Fruit fly (Drosophila melanogaster): Measurements from ENCODE around the gene CG1368.
A peak's percentile ranks its signal among the peaks of the same experiment; 100 is the strongest.

CG1368 gene

dm6 chrX:14213509-14214154 lies 39.1 kb downstream of the CG1368 start (continued):
- peak; percentile 15 for TF ChIP-seq tx (GFP tag; optimal IDR thresholded peaks at IDR 0.05)
- TF ChIP-seq fd3F (GFP tag; optimal IDR thresholded peaks at IDR 0.05) = peak; percentile 27
- TF ChIP-seq CG7357 (GFP tag; IDR thresholded peaks at IDR 0.05) = no peak
- peak; percentile 20 for TF ChIP-seq Sry-δ (GFP tag; optimal IDR thresholded peaks at IDR 0.05)
- TF ChIP-seq lola (GFP tag; optimal IDR thresholded peaks at IDR 0.05) = peak in 1 of 3 experiments; percentile 4
- peak; percentile 35 for TF ChIP-seq Ssrp (tag; optimal IDR thresholded peaks at IDR 0.05)
- no peak for TF ChIP-seq CG16815 (GFP tag; optimal IDR thresholded peaks at IDR 0.05)
- peak; percentile 64 for TF ChIP-seq dmrt99B (tag; optimal IDR thresholded peaks at IDR 0.05)
- no peak for TF ChIP-seq schlank (tag; optimal IDR thresholded peaks at IDR 0.05)
- no peak for TF ChIP-seq CG7745 (tag; optimal IDR thresholded peaks at IDR 0.05)
- TF ChIP-seq CG10267 (tag; optimal IDR thresholded peaks at IDR 0.05) = peak; percentile 6
- no peak for TF ChIP-seq CG4282 (GFP tag; optimal IDR thresholded peaks at IDR 0.05)
- no peak for TF ChIP-seq Awh (GFP tag; IDR thresholded peaks at IDR 0.05)
- TF ChIP-seq Ada2b (GFP tag; IDR thresholded peaks at IDR 0.05) = peak; percentile 49; the same call in 1 of the 2 replicates
- TF ChIP-seq org-1 (GFP tag; optimal IDR thresholded peaks at IDR 0.05) = no peak
- TF ChIP-seq CG9932 (GFP tag; IDR thresholded peaks at IDR 0.05) = no peak; the same call in 1 of the 2 replicates
- no peak for TF ChIP-seq CG12155 (GFP tag; optimal IDR thresholded peaks at IDR 0.05)
- no peak for TF ChIP-seq Taf1 (GFP tag; IDR thresholded peaks at IDR 0.05)
- peak; percentile 30 for TF ChIP-seq CG17385 (GFP tag; optimal IDR thresholded peaks at IDR 0.05)
- peak; percentile 25 for TF ChIP-seq D19A (tag; optimal IDR thresholded peaks at IDR 0.05)
- peak; percentile 32 for TF ChIP-seq Blimp-1 (GFP tag; optimal IDR thresholded peaks at IDR 0.05)
- TF ChIP-seq dmrt11E (tag; optimal IDR thresholded peaks at IDR 0.05) = peak; percentile 7
- no peak for TF ChIP-seq corto (GFP tag; optimal IDR thresholded peaks at IDR 0.05)
- TF ChIP-seq CG12942 (GFP tag; optimal IDR thresholded peaks at IDR 0.05) = peak; percentile 13
- TF ChIP-seq Dll (GFP tag; IDR thresholded peaks at IDR 0.05; ENCODE audit: partially characterized antibody) = 0 out of 4 replicates have a peak, but pooled peaks have one; percentile 23
- TF ChIP-seq danr (GFP tag; IDR thresholded peaks at IDR 0.05) = no peak
- TF ChIP-seq PHDP (tag; optimal IDR thresholded peaks at IDR 0.05) = peak; percentile 22
- no peak for TF ChIP-seq MBD-R2 (GFP tag; IDR thresholded peaks at IDR 0.05)
- no peak for TF ChIP-seq CG15011 (GFP tag; optimal IDR thresholded peaks at IDR 0.05)
- TF ChIP-seq Sox102F (GFP tag; optimal IDR thresholded peaks at IDR 0.05) = peak; percentile 51
- TF ChIP-seq NC2β (GFP tag; optimal IDR thresholded peaks at IDR 0.05) = no peak
- TF ChIP-seq CG15514 (GFP tag; optimal IDR thresholded peaks at IDR 0.05) = peak; percentile 3
- TF ChIP-seq CG3065 (GFP tag; optimal IDR thresholded peaks at IDR 0.05) = no peak
- peak; percentile 88 for TF ChIP-seq crol (GFP tag; IDR thresholded peaks at IDR 0.05)
- peak; percentile 66 for TF ChIP-seq CG5180 (GFP tag; optimal IDR thresholded peaks at IDR 0.05)
- no peak for TF ChIP-seq ssp (GFP tag; IDR thresholded peaks at IDR 0.05)
- TF ChIP-seq CG32532 (GFP tag; IDR thresholded peaks at IDR 0.05) = no peak
- no peak for TF ChIP-seq CG6791 (GFP tag; IDR thresholded peaks at IDR 0.05; ENCODE audit: partially characterized antibody)
- TF ChIP-seq CkIIα-i1 (GFP tag; IDR thresholded peaks at IDR 0.05) = no peak
- no peak for TF ChIP-seq H2.0 (GFP tag; IDR thresholded peaks at IDR 0.05)
- TF ChIP-seq Ptx1 (GFP tag; IDR thresholded peaks at IDR 0.05) = peak; percentile 32; the same call in 1 of the 2 replicates
- TF ChIP-seq Mrtf (GFP tag; IDR thresholded peaks at IDR 0.05) = no peak
- TF ChIP-seq CG7271 (tag; optimal IDR thresholded peaks at IDR 0.05) = no peak
- TF ChIP-seq sens (GFP tag) = peak; percentile 79
- TF ChIP-seq CG2678 (tag; optimal IDR thresholded peaks at IDR 0.05) = peak; percentile 56
- peak; percentile 22 for TF ChIP-seq tap (tag; optimal IDR thresholded peaks at IDR 0.05)
- no peak for TF ChIP-seq Lhr (GFP tag; optimal IDR thresholded peaks at IDR 0.05)
- TF ChIP-seq rib (GFP tag; IDR thresholded peaks at IDR 0.05) = no peak
- TF ChIP-seq CG1832 (GFP tag; optimal IDR thresholded peaks at IDR 0.05) = no peak

All from whole organism, embryonic.